Fruit fly (Drosophila melanogaster) whole organism, embryonic: ENCODE measurements around the gene PIG-Wb.

Experiments
- Aef1 ChIP-seq: fragments of 200-800 bp; sonication (Bioruptor generic); IDR thresholded peaks from 3 replicates; pipeline ENCODE4 v1.3.6; 2022; ENCODE audit warnings: missing biosample characterization, missing genetic modification characterization
- B-H1 ChIP-seq: fragments of 200-800 bp; sonication (Bioruptor generic); IDR thresholded peaks from 3 replicates; pipeline ENCODE4 v1.3.6; 2022; ENCODE audit warnings: missing biosample characterization, missing genetic modification characterization
- Bgb ChIP-seq: fragments of 200-800 bp; sonication (Bioruptor generic); IDR thresholded peaks from 2 replicates; pipeline ENCODE4 v1.3.6; 2022; ENCODE audit warnings: missing biosample characterization, missing genetic modification characterization; ENCODE audit not compliant: partially characterized antibody
- CG10543 ChIP-seq: fragments of 200-800 bp; sonication (Bioruptor generic); optimal IDR thresholded peaks from 3 replicates; lab custom pipeline; 2017; ENCODE audit warnings: missing biosample characterization, mild to moderate bottlenecking, missing genetic modification characterization, moderate library complexity
- CG12155 ChIP-seq: fragments of 200-800 bp; sonication (Bioruptor generic); optimal IDR thresholded peaks from 3 replicates; lab custom pipeline; 2016; ENCODE audit warnings: missing biosample characterization, missing genetic modification characterization
- CG12942 ChIP-seq: fragments of 200-800 bp; sonication (Bioruptor generic); optimal IDR thresholded peaks from 3 replicates; lab custom pipeline; 2016; ENCODE audit warnings: missing biosample characterization, missing genetic modification characterization
- CG14441 ChIP-seq: fragments of 200-800 bp; sonication (Bioruptor generic); IDR thresholded peaks from 2 replicates; pipeline ENCODE4 v1.3.6; 2022; ENCODE audit warnings: missing biosample characterization, missing genetic modification characterization
- CG14667 ChIP-seq: fragments of 200-800 bp; sonication (Bioruptor generic); IDR thresholded peaks from 2 replicates; pipeline ENCODE4 v1.3.6; 2022; ENCODE audit warnings: missing biosample characterization, missing genetic modification characterization
- CG14860 ChIP-seq: fragments of 200-800 bp; sonication (Bioruptor generic); IDR thresholded peaks from 3 replicates; pipeline ENCODE4 v1.3.6; 2022; ENCODE audit warnings: missing biosample characterization, missing genetic modification characterization; ENCODE audit not compliant: partially characterized antibody
- CG15269 ChIP-seq: fragments of 200-800 bp; sonication (Bioruptor generic); optimal IDR thresholded peaks from 2 replicates; lab custom pipeline; 2018; ENCODE audit warnings: missing biosample characterization, mild to moderate bottlenecking, missing genetic modification characterization, moderate library complexity
- CG17612 ChIP-seq: fragments of 200-800 bp; sonication (Bioruptor generic); IDR thresholded peaks from 2 replicates; pipeline ENCODE4 v1.3.6; 2022; ENCODE audit warnings: missing biosample characterization, missing genetic modification characterization
- CG18262 ChIP-seq: fragments of 200-800 bp; optimal IDR thresholded peaks from 3 replicates; lab custom pipeline; 2019; ENCODE audit warnings: missing biosample characterization, mild to moderate bottlenecking, missing genetic modification characterization, moderate library complexity
- CG2120 ChIP-seq: fragments of 200-800 bp; sonication (Bioruptor generic); optimal IDR thresholded peaks from 3 replicates; lab custom pipeline; 2016; ENCODE audit warnings: missing biosample characterization, missing genetic modification characterization
- CG31441 ChIP-seq: fragments of 200-800 bp; sonication (Bioruptor generic); IDR thresholded peaks from 2 replicates; pipeline ENCODE4 v1.3.6; 2022; ENCODE audit warnings: missing biosample characterization, missing genetic modification characterization
- CG32532 ChIP-seq: fragments of 200-800 bp; sonication (Bioruptor generic); IDR thresholded peaks from 2 replicates; pipeline ENCODE4 v1.3.6; 2022; ENCODE audit warnings: missing biosample characterization, missing genetic modification characterization
- CG32767 ChIP-seq: fragments of 200-800 bp; sonication (Bioruptor generic); IDR thresholded peaks from 2 replicates; pipeline ENCODE4 v1.3.6; 2022; ENCODE audit warnings: missing biosample characterization, missing genetic modification characterization
- CG42726 ChIP-seq: fragments of 200-800 bp; sonication (Bioruptor generic); IDR thresholded peaks from 2 replicates; pipeline ENCODE4 v1.3.6; 2022; ENCODE audit warnings: missing biosample characterization, missing genetic modification characterization; ENCODE audit not compliant: partially characterized antibody
- CG4617 ChIP-seq: fragments of 200-800 bp; sonication (Bioruptor generic); optimal IDR thresholded peaks from 3 replicates; lab custom pipeline; 2016; ENCODE audit warnings: missing biosample characterization, missing genetic modification characterization, borderline replicate concordance
- CG4820 ChIP-seq: fragments of 200-800 bp; sonication (Bioruptor generic); optimal IDR thresholded peaks from 3 replicates; lab custom pipeline; 2016; ENCODE audit warnings: missing biosample characterization, missing genetic modification characterization
- CG6854 ChIP-seq: fragments of 200-800 bp; sonication (Bioruptor generic); optimal IDR thresholded peaks from 3 replicates; lab custom pipeline; 2017; ENCODE audit warnings: missing biosample characterization, mild to moderate bottlenecking, missing genetic modification characterization
- CG7372 ChIP-seq: fragments of 200-800 bp; sonication (Bioruptor generic); IDR thresholded peaks from 2 replicates; pipeline ENCODE4 v1.3.6; 2022; ENCODE audit warnings: missing biosample characterization, missing genetic modification characterization
- CkIIα-i1 ChIP-seq: fragments of 200-800 bp; sonication (Bioruptor generic); IDR thresholded peaks from 2 replicates; pipeline ENCODE4 v1.3.6; 2022; ENCODE audit warnings: missing biosample characterization, missing genetic modification characterization
- Doc2 ChIP-seq: fragments of 200-800 bp; sonication (Bioruptor generic); IDR thresholded peaks from 2 replicates; pipeline ENCODE4 v1.3.6; 2022; ENCODE audit warnings: missing biosample characterization, missing genetic modification characterization
- Hand ChIP-seq: fragments of 200-800 bp; sonication (Bioruptor generic); optimal IDR thresholded peaks from 2 replicates; lab custom pipeline; 2017; ENCODE audit warnings: mild to moderate bottlenecking, missing biosample characterization, missing genetic modification reagents, missing genetic modification characterization
- Kr ChIP-seq: fragments of 200-800 bp; sonication (Bioruptor generic); optimal IDR thresholded peaks from 2 replicates; lab custom pipeline; 2017; ENCODE audit warnings: missing biosample characterization, mild to moderate bottlenecking, missing genetic modification characterization
- NK7.1 ChIP-seq: fragments of 200-800 bp; sonication (Bioruptor generic); optimal IDR thresholded peaks from 3 replicates; lab custom pipeline; 2016; ENCODE audit warnings: missing biosample characterization, missing genetic modification characterization
- Spps ChIP-seq: fragments of 200-800 bp; sonication (Bioruptor generic); optimal IDR thresholded peaks from 2 replicates; lab custom pipeline; 2018; ENCODE audit warnings: missing biosample characterization, mild to moderate bottlenecking, missing genetic modification characterization
- Ssrp ChIP-seq: fragments of 200-800 bp; sonication (Bioruptor generic); optimal IDR thresholded peaks from 2 replicates; lab custom pipeline; 2018; ENCODE audit warnings: missing biosample characterization, mild to moderate bottlenecking, missing genetic modification characterization, moderate library complexity
- Vsx1 ChIP-seq: fragments of 200-800 bp; sonication (Bioruptor generic); optimal IDR thresholded peaks from 2 replicates; lab custom pipeline; 2017; ENCODE audit warnings: missing biosample characterization, mild to moderate bottlenecking, missing genetic modification characterization, missing genetic modification reagents
- YL-1 ChIP-seq: fragments of 200-800 bp; sonication (Bioruptor generic); optimal IDR thresholded peaks from 3 replicates; lab custom pipeline; 2017; ENCODE audit warnings: missing biosample characterization, mild to moderate bottlenecking, missing genetic modification characterization
- amos ChIP-seq: fragments of 200-800 bp; sonication (Bioruptor generic); IDR thresholded peaks from 2 replicates; pipeline ENCODE4 v1.3.6; 2022; ENCODE audit warnings: missing biosample characterization, missing genetic modification characterization; ENCODE audit not compliant: partially characterized antibody
- br ChIP-seq: fragments of >200 bp; optimal IDR thresholded peaks from 2 replicates; lab custom pipeline; 2017
- cad ChIP-seq: fragments of >200 bp; optimal IDR thresholded peaks from 2 replicates; lab custom pipeline; 2017; ENCODE audit warnings: missing biosample characterization, missing genetic modification characterization
- ci ChIP-seq: fragments of 200-800 bp; sonication (Bioruptor generic); IDR thresholded peaks from 3 replicates; pipeline ENCODE4 v1.3.6; 2022; ENCODE audit warnings: missing biosample characterization, missing genetic modification characterization
- esg ChIP-seq: fragments of 200-800 bp; sonication (Bioruptor generic); conservative IDR thresholded peaks from 2 replicates; pipeline ENCODE4 v1.3.6; 2022; ENCODE audit warnings: missing biosample characterization, missing genetic modification characterization
- fd96Cb ChIP-seq: fragments of 200-800 bp; sonication (Bioruptor generic); optimal IDR thresholded peaks from 2 replicates; lab custom pipeline; 2018; ENCODE audit warnings: missing biosample characterization, mild to moderate bottlenecking, missing genetic modification characterization, moderate library complexity
- gce ChIP-seq: fragments of 200-800 bp; sonication (Bioruptor generic); IDR thresholded peaks from 3 replicates; pipeline ENCODE4 v1.3.6; 2022; ENCODE audit warnings: missing biosample characterization, missing genetic modification characterization
- gcm ChIP-seq: fragments of 200-800 bp; sonication (Bioruptor generic); optimal IDR thresholded peaks from 2 replicates; lab custom pipeline; 2019; ENCODE audit warnings: missing biosample characterization, mild to moderate bottlenecking, missing genetic modification characterization, moderate library complexity
- gcm2 ChIP-seq: fragments of 200-800 bp; sonication (Bioruptor generic); optimal IDR thresholded peaks from 2 replicates; lab custom pipeline; 2016; ENCODE audit warnings: missing biosample characterization, missing genetic modification characterization
- gem ChIP-seq: fragments of 200-800 bp; sonication (Bioruptor generic); optimal IDR thresholded peaks from 2 replicates; lab custom pipeline; 2019; ENCODE audit warnings: missing biosample characterization, mild to moderate bottlenecking, missing genetic modification characterization, moderate library complexity
- gsb ChIP-seq: fragments of 200-800 bp; sonication (Bioruptor generic); IDR thresholded peaks from 2 replicates; pipeline ENCODE4 v1.3.6; 2022; ENCODE audit warnings: missing biosample characterization, missing genetic modification characterization
- knrl ChIP-seq: fragments of 200-800 bp; sonication (Bioruptor generic); IDR thresholded peaks from 3 replicates; pipeline ENCODE4 v1.3.6; 2022; ENCODE audit warnings: missing biosample characterization, missing genetic modification characterization; ENCODE audit not compliant: partially characterized antibody
- nau ChIP-seq: fragments of 200-800 bp; sonication (Bioruptor generic); optimal IDR thresholded peaks from 3 replicates; lab custom pipeline; 2017; ENCODE audit warnings: missing biosample characterization, mild to moderate bottlenecking, missing genetic modification characterization, missing genetic modification reagents
- nom ChIP-seq: fragments of 200-800 bp; sonication (Bioruptor generic); optimal IDR thresholded peaks from 2 replicates; lab custom pipeline; 2017; ENCODE audit warnings: missing biosample characterization, missing genetic modification characterization, mild to moderate bottlenecking, moderate library complexity, missing genetic modification reagents
- oc ChIP-seq: fragments of 200-800 bp; sonication (Bioruptor generic); optimal IDR thresholded peaks from 2 replicates; lab custom pipeline; 2018; ENCODE audit warnings: missing biosample characterization, mild to moderate bottlenecking, missing genetic modification characterization, moderate library complexity
- pita ChIP-seq: fragments of 200-800 bp; sonication (Bioruptor generic); optimal IDR thresholded peaks from 2 replicates; lab custom pipeline; 2017; ENCODE audit warnings: missing biosample characterization, mild to moderate bottlenecking, missing genetic modification characterization
- salm ChIP-seq: fragments of 200-800 bp; sonication (Bioruptor generic); optimal IDR thresholded peaks from 2 replicates; lab custom pipeline; 2018; ENCODE audit warnings: missing biosample characterization, mild to moderate bottlenecking, missing genetic modification characterization
- shn ChIP-seq: fragments of 200-800 bp; sonication (Bioruptor generic); optimal IDR thresholded peaks from 3 replicates; lab custom pipeline; 2016; ENCODE audit warnings: missing biosample characterization, missing genetic modification characterization
- sob ChIP-seq: fragments of 200-800 bp; sonication (Bioruptor generic); IDR thresholded peaks from 2 replicates; pipeline ENCODE4 v1.3.6; 2022; ENCODE audit warnings: missing biosample characterization, missing genetic modification characterization
- sr ChIP-seq: fragments of 200-800 bp; sonication (Bioruptor generic); IDR thresholded peaks from 3 replicates; pipeline ENCODE4 v1.3.6; 2022; ENCODE audit warnings: missing biosample characterization, missing genetic modification characterization
- toy ChIP-seq: fragments of 200-800 bp; sonication (Bioruptor generic); IDR thresholded peaks from 2 replicates; pipeline ENCODE4 v1.3.6; 2022; ENCODE audit warnings: missing biosample characterization, missing genetic modification characterization
- wdn ChIP-seq: fragments of 200-800 bp; sonication (Bioruptor generic); IDR thresholded peaks from 2 replicates; pipeline ENCODE4 v1.3.6; 2022; ENCODE audit warnings: missing biosample characterization, missing genetic modification characterization

Gene PIG-Wb

DNA sequence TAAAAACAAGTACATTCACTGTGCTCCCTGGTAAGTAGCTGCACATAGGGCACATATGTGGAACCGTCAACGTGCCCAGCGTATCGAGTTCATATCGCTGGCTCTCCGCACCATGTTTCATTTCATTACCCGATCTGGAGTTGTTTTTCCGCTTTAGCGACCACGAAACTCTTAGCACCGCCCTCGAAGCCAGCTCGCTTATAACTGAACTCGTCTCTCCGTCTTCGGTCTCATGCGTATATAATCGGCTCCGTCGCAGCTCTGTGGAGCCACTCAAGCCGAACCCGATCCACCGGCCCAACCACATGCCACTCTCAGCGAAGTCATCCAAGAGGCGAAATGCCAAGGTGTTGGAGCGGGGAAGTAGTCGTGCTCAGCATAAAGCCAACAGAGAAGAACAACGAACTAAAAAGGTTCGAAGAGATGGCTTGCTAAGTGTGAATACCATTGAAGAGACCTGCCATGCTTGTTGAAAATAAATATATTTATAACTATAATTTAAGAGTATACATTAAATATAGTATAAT is 17.6 kb upstream of the PIG-Wb start, which contains the start of gene Cht2 (continued):
- no peak for TF ChIP-seq CG31441 (GFP tag; lab: Robert Waterston, UW)
- no peak for TF ChIP-seq Spps (tag; lab: Kevin White, UChicago)
- no peak for TF ChIP-seq CG32532 (GFP tag; lab: Robert Waterston, UW)
- TF ChIP-seq CG14441 (GFP tag; lab: Robert Waterston, UW): no peak
- no peak for TF ChIP-seq CG12155 (GFP tag; lab: Kevin White, UChicago)
- no peak for TF ChIP-seq fd96Cb (tag; lab: Kevin White, UChicago)
- no peak for TF ChIP-seq nau
- TF ChIP-seq pita (GFP tag; lab: Kevin White, UChicago): no peak
- TF ChIP-seq ci (GFP tag; lab: Robert Waterston, UW): peak; percentile 58; the same call in 1 of the 3 replicates
- TF ChIP-seq CG7372 (GFP tag; lab: Robert Waterston, UW): no peak
- TF ChIP-seq amos: no peak; the same call in 1 of the 2 replicates
- TF ChIP-seq cad: no peak
- no peak for TF ChIP-seq YL-1 (GFP tag; lab: Kevin White, UChicago)
- TF ChIP-seq CG4617 (GFP tag; lab: Kevin White, UChicago): no peak
- TF ChIP-seq CG18262 (tag; lab: Kevin White, UChicago): no peak
- peak; percentile 11 for TF ChIP-seq oc (tag; lab: Kevin White, UChicago)
- TF ChIP-seq knrl (GFP tag; lab: Robert Waterston, UW): no peak
- TF ChIP-seq CkIIα-i1: no peak
- TF ChIP-seq CG2120 (GFP tag; lab: Kevin White, UChicago): no peak
- TF ChIP-seq Vsx1 (GFP tag; lab: Kevin White, UChicago): no peak
- no peak for TF ChIP-seq CG14860 (GFP tag; lab: Robert Waterston, UW)
- TF ChIP-seq CG6854 (GFP tag; lab: Kevin White, UChicago): peak; percentile 23
- TF ChIP-seq gsb (GFP tag; lab: Robert Waterston, UW): no peak
- TF ChIP-seq CG14667 (GFP tag; lab: Robert Waterston, UW): no peak
- TF ChIP-seq gcm: no peak
- no peak for TF ChIP-seq gem (tag; lab: Kevin White, UChicago)
- TF ChIP-seq B-H1: no peak
- no peak for TF ChIP-seq NK7.1 (GFP tag; lab: Kevin White, UChicago)
- peak; percentile 52 for TF ChIP-seq nom (GFP tag; lab: Kevin White, UChicago)
- TF ChIP-seq sob: peak; percentile 51; the same call in 1 of the 2 replicates
- TF ChIP-seq CG17612 (GFP tag; lab: Robert Waterston, UW): no peak
- 0 out of 2 replicates have a peak, but pooled peaks have one; percentile 29 for TF ChIP-seq Bgb (GFP tag; lab: Robert Waterston, UW)
- no peak for TF ChIP-seq CG4820 (GFP tag; lab: Kevin White, UChicago)
- no peak for TF ChIP-seq CG42726 (GFP tag; lab: Robert Waterston, UW)
- TF ChIP-seq CG10543 (GFP tag; lab: Kevin White, UChicago): peak; percentile 73
- no peak for TF ChIP-seq wdn (GFP tag; lab: Robert Waterston, UW)
- no peak for TF ChIP-seq br (lab: Kevin White, UChicago)
- no peak for TF ChIP-seq CG12942 (GFP tag; lab: Kevin White, UChicago)
- peak; percentile 49 for TF ChIP-seq CG15269 (tag; lab: Kevin White, UChicago)
- no peak for TF ChIP-seq Hand (GFP tag; lab: Kevin White, UChicago)
- TF ChIP-seq Aef1: no peak
- no peak for TF ChIP-seq Ssrp (tag; lab: Kevin White, UChicago)
- TF ChIP-seq Doc2 (GFP tag; lab: Robert Waterston, UW): no peak
- TF ChIP-seq shn (GFP tag; lab: Kevin White, UChicago): no peak
- TF ChIP-seq CG32767 (GFP tag; lab: Robert Waterston, UW): no peak
- no peak for TF ChIP-seq toy (GFP tag; lab: Robert Waterston, UW)
- peak; percentile 18 for TF ChIP-seq gcm2 (GFP tag; lab: Kevin White, UChicago)
- TF ChIP-seq sr: no peak
- no peak for TF ChIP-seq esg (GFP tag; lab: Robert Waterston, UW)
- TF ChIP-seq Kr: no peak
- no peak for TF ChIP-seq gce (GFP tag; lab: Robert Waterston, UW)
- TF ChIP-seq salm (tag; lab: Kevin White, UChicago): no peak
